Worm (Caenorhabditis elegans) whole organism, L3 larva: ENCODE data around the gene T05C12.11.
A peak's percentile ranks its signal among the peaks of the same experiment; 100 is the strongest.

ENCODE experiments used
- R02D3.7 ChIP-seq: fragments of 150-350 bp; optimal IDR thresholded peaks from 2 replicates; lab custom pipeline; 2014; ENCODE audit warnings: missing biosample characterization, missing genetic modification characterization
- ama-1 ChIP-seq: fragments of 150-350 bp; optimal IDR thresholded peaks from 2 replicates; lab custom pipeline; 2018
- ceh-16 ChIP-seq: sonication (generic microtip); optimal IDR thresholded peaks from 2 replicates; lab custom pipeline; 2017; ENCODE audit warnings: missing biosample characterization, missing genetic modification characterization
- ceh-9 ChIP-seq: sonication (generic microtip); optimal IDR thresholded peaks from 2 replicates; lab custom pipeline; 2018; ENCODE audit warnings: missing biosample characterization, missing genetic modification characterization
- egl-27 ChIP-seq: sonication (generic microtip); optimal IDR thresholded peaks from 4 replicates; lab custom pipeline; 2017; ENCODE audit warnings: missing biosample characterization, missing genetic modification reagents, missing genetic modification characterization
- egl-5 ChIP-seq: fragments of 150-350 bp; optimal IDR thresholded peaks from 2 replicates; lab custom pipeline; 2017; ENCODE audit warnings: missing biosample characterization, missing genetic modification reagents, missing genetic modification characterization, inconsistent platforms
- elt-1 ChIP-seq: fragments of 150-350 bp; optimal IDR thresholded peaks from 2 replicates; lab custom pipeline; 2014; ENCODE audit warnings: missing biosample characterization, missing genetic modification characterization
- elt-2 ChIP-seq: sonication (generic microtip); optimal IDR thresholded peaks from 2 replicates; lab custom pipeline; 2016; ENCODE audit warnings: missing genetic modification reagents, mild to moderate bottlenecking, missing genetic modification characterization, missing compliant biosample characterization
- fkh-10 ChIP-seq: sonication (generic microtip); optimal IDR thresholded peaks from 2 replicates; lab custom pipeline; 2017; ENCODE audit warnings: missing biosample characterization, missing genetic modification reagents, missing genetic modification characterization
- fkh-2 ChIP-seq: fragments of 150-350 bp; optimal IDR thresholded peaks from 2 replicates; lab custom pipeline; 2014; ENCODE audit warnings: missing biosample characterization, missing genetic modification reagents, missing genetic modification characterization
- jun-1 ChIP-seq: fragments of 150-350 bp; optimal IDR thresholded peaks from 2 replicates; lab custom pipeline; 2014; ENCODE audit warnings: missing biosample characterization, missing genetic modification reagents, missing genetic modification characterization
- lin-15B ChIP-seq: fragments of 150-350 bp; optimal IDR thresholded peaks from 2 replicates; lab custom pipeline; 2014; ENCODE audit warnings: missing biosample characterization, missing genetic modification characterization
- lin-39 ChIP-seq: fragments of 150-350 bp; optimal IDR thresholded peaks from 2 replicates; lab custom pipeline; 2018; ENCODE audit warnings: missing biosample characterization, missing genetic modification reagents, missing genetic modification characterization
- mdl-1 ChIP-seq: fragments of 150-350 bp; optimal IDR thresholded peaks from 2 replicates; lab custom pipeline; 2014; ENCODE audit warnings: missing biosample characterization, missing genetic modification characterization
- nfya-1 ChIP-seq: sonication (generic microtip); optimal IDR thresholded peaks from 2 replicates; lab custom pipeline; 2017; ENCODE audit warnings: missing genetic modification characterization, mild to moderate bottlenecking, missing compliant biosample characterization, antibody characterized with exemption, moderate library complexity; ENCODE audit not compliant: insufficient read depth
- nhr-11 ChIP-seq: fragments of 150-350 bp; optimal IDR thresholded peaks from 2 replicates; lab custom pipeline; 2014; ENCODE audit warnings: missing biosample characterization, missing genetic modification characterization
- nhr-12 ChIP-seq: fragments of 150-350 bp; optimal IDR thresholded peaks from 2 replicates; lab custom pipeline; 2014; ENCODE audit warnings: missing biosample characterization, missing genetic modification characterization
- nhr-237 ChIP-seq: fragments of 150-350 bp; optimal IDR thresholded peaks from 2 replicates; lab custom pipeline; 2014; ENCODE audit warnings: missing biosample characterization, missing genetic modification characterization
- nhr-25 ChIP-seq: sonication (generic microtip); optimal IDR thresholded peaks from 2 replicates; lab custom pipeline; 2017; ENCODE audit warnings: missing biosample characterization, missing genetic modification characterization
- nhr-43 ChIP-seq: sonication (generic microtip); optimal IDR thresholded peaks from 2 replicates; lab custom pipeline; 2016; ENCODE audit warnings: mild to moderate bottlenecking, missing genetic modification characterization, missing compliant biosample characterization; ENCODE audit not compliant: poor library complexity, severe bottlenecking
- nhr-67 ChIP-seq: fragments of 150-350 bp; optimal IDR thresholded peaks from 2 replicates; lab custom pipeline; 2014; ENCODE audit warnings: missing biosample characterization, missing genetic modification characterization
- nhr-77 ChIP-seq: fragments of 150-350 bp; optimal IDR thresholded peaks from 2 replicates; lab custom pipeline; 2014; ENCODE audit warnings: missing biosample characterization, missing genetic modification characterization
- pha-4 ChIP-seq: fragments of 150-350 bp; optimal IDR thresholded peaks from 2 replicates; lab custom pipeline; 2014; ENCODE audit warnings: missing biosample characterization, missing genetic modification reagents, missing genetic modification characterization
- pqm-1 ChIP-seq: fragments of 150-350 bp; optimal IDR thresholded peaks from 2 replicates; lab custom pipeline; 2017; ENCODE audit warnings: missing biosample characterization, missing genetic modification characterization, inconsistent platforms
- sea-2 ChIP-seq: fragments of 150-350 bp; sonication (generic microtip); optimal IDR thresholded peaks from 4 replicates; lab custom pipeline; 2014; ENCODE audit warnings: missing biosample characterization, missing genetic modification reagents, missing genetic modification characterization
- skn-1 ChIP-seq: fragments of 150-350 bp; optimal IDR thresholded peaks from 2 replicates; lab custom pipeline; 2014; ENCODE audit warnings: missing biosample characterization, missing genetic modification characterization
- snpc-4 ChIP-seq: fragments of 150-350 bp; optimal IDR thresholded peaks from 2 replicates; lab custom pipeline; 2014; ENCODE audit warnings: missing biosample characterization, missing genetic modification characterization
- tbx-2 ChIP-seq: sonication (generic microtip); optimal IDR thresholded peaks from 2 replicates; lab custom pipeline; 2016; ENCODE audit warnings: mild to moderate bottlenecking, missing genetic modification characterization, missing compliant biosample characterization
- unc-39 ChIP-seq: sonication (generic microtip); optimal IDR thresholded peaks from 4 replicates; lab custom pipeline; 2017; ENCODE audit warnings: missing biosample characterization, missing genetic modification characterization
- unc-62 ChIP-seq: fragments of 150-350 bp; sonication (generic microtip); optimal IDR thresholded peaks from 4 replicates; lab custom pipeline; 2014; ENCODE audit warnings: missing biosample characterization, missing genetic modification reagents, missing genetic modification characterization
- ztf-11 ChIP-seq: fragments of 150-350 bp; optimal IDR thresholded peaks from 2 replicates; lab custom pipeline; 2014; ENCODE audit warnings: missing biosample characterization, missing genetic modification characterization
- ztf-4 ChIP-seq: fragments of 150-350 bp; optimal IDR thresholded peaks from 2 replicates; lab custom pipeline; 2014; ENCODE audit warnings: missing biosample characterization, missing genetic modification characterization

The T05C12.11 gene

DNA sequence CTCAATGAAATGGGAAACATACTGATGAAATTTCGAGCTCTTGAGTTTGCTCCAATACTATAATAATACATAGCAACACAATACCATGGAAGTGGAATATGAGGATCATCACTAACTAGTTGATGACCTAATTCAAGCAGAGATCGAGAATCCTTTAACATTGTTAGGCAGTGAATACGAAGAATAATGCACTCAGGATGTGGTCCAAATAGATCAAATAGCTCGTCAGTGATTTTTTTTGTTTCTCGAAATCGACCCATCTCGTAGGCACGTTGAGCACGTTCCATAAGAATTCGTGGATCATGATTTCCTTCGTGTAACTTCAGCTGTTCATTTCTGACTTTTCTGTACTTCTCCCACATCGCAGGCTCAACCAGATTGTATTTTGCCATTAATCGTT lies 9.4 kb downstream of the T05C12.11 start:
- TF ChIP-seq ztf-11 (tag; lab: Kevin White, UChicago), result no peak
- no peak for TF ChIP-seq mdl-1 (tag; lab: Kevin White, UChicago)
- no peak for TF ChIP-seq ceh-9 (tag; lab: Kevin White, UChicago)
- TF ChIP-seq nhr-11, result no peak
- TF ChIP-seq elt-1 (tag; lab: Kevin White, UChicago), result no peak
- TF ChIP-seq nhr-67 (tag; lab: Kevin White, UChicago), result no peak
- TF ChIP-seq unc-62 (GFP tag; lab: Kevin White, UChicago), result no peak
- TF ChIP-seq nhr-77 (tag; lab: Kevin White, UChicago), result no peak
- TF ChIP-seq fkh-2 (tag; lab: Kevin White, UChicago), result no peak
- TF ChIP-seq, all 47 proteins: peak for 0

DNA sequence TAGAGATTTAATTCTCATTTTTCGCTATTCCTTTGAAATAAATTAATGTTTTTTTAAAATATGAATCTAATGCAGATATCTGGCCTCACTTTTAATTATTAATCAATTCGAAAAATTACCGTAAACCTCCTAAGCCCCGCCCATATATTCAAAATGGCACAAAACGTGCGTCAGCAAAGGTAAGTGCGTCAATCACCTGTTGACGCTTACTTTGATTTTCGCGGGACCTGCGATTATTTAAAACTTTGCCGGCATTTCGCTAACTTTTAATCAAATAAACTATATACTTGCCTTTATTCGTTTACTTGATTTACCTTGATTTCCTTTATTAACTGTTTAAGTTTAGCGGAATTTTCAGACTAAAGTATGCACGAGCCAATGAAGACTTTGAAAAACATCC lies 12.3 kb downstream of the T05C12.11 start, which contains the start of gene pch-2:
pch-2 (plus strand) TSS at position 359 of the 400 bp plus-strand sequence.
- peak; percentile 33 for TF ChIP-seq nhr-43 (tag; lab: Kevin White, UChicago)
- peak; percentile 11 for TF ChIP-seq elt-2
- TF ChIP-seq lin-15B (tag; lab: Kevin White, UChicago), result peak; percentile 70
- TF ChIP-seq nhr-25 (tag; lab: Kevin White, UChicago), result peak; percentile 53
- peak; percentile 13 for TF ChIP-seq lin-39 (tag; lab: Kevin White, UChicago)
- TF ChIP-seq nhr-77 (tag; lab: Kevin White, UChicago), result no peak
- peak; percentile 53 for TF ChIP-seq snpc-4 (tag; lab: Kevin White, UChicago)
- peak; percentile 71 for TF ChIP-seq nfya-1 (tag; lab: Kevin White, UChicago)
- no peak for TF ChIP-seq tbx-2
- peak; percentile 59 for TF ChIP-seq pha-4 (tag; lab: Kevin White, UChicago)
- TF ChIP-seq, all 47 proteins: peak for 8

DNA sequence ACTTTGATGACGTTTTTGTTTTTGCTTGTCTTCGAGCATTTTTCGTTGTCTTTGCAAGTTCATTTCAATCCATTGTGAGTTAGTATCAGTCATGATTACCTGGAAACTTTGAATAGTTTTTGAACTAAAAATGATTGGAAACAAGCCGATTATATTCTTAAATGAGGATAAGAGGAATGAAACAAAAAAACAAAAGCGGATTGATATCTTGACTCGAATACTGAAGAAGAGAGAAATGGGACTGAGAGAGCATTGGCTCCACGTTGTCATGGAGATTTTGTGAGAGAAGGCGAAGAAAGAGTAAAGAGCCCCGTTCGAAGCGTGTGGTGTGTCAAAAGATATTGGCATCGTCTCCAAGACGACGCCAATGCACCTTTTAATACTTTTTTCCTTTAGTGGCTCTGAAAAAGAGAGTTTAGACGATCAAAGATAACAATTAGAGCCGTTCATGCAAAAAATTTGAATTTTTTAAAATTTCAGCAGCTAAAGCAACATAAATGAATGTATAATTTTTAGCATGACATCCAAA lies 13.4 kb downstream of the T05C12.11 start, which contains the start of the genes tub-1 and tmem-138:
tub-1 (minus strand) TSS at position 101 of the 529 bp plus-strand sequence.
tmem-138 (plus strand) TSS at position 479 of the 529 bp plus-strand sequence.
- peak; percentile 44 for TF ChIP-seq nhr-11
- no peak for TF ChIP-seq jun-1 (tag; lab: Kevin White, UChicago)

DNA sequence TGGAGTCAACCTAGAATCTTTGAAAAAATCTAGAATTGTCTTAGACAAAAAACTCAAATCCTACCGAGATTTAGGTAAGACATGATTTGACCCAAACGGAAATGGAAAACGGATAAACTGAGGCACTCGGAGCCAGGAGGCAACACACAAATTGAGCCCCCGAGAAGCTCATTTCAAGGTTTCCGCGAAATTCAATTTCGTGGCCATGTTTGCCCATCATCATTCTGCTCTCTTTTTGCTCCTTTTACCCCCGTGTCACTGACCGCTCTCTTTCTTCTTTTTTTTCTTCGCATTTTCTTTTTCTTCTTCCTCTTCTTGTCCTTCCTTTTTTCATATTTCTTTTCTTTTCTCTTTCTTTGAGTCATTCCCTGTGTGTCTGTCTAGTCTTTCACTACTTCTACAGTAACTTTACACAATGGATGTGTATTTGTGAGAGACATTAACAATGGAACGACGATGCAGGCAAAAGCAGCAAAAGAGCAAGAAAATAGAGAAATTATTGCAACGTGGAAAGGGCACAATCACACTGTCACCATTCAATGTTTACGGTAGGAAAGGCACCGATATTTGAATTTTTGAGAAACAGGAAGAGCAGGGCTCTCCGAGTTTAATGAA lies 17.5 kb downstream of the T05C12.11 start:
- peak; percentile 60 for TF ChIP-seq pha-4 (tag; lab: Kevin White, UChicago)
- peak; percentile 37 for TF ChIP-seq fkh-10 (GFP tag; lab: Kevin White, UChicago)
- TF ChIP-seq nfya-1 (tag; lab: Kevin White, UChicago), result no peak
- no peak for TF ChIP-seq nhr-11
- no peak for TF ChIP-seq nhr-12 (tag; lab: Kevin White, UChicago)

DNA sequence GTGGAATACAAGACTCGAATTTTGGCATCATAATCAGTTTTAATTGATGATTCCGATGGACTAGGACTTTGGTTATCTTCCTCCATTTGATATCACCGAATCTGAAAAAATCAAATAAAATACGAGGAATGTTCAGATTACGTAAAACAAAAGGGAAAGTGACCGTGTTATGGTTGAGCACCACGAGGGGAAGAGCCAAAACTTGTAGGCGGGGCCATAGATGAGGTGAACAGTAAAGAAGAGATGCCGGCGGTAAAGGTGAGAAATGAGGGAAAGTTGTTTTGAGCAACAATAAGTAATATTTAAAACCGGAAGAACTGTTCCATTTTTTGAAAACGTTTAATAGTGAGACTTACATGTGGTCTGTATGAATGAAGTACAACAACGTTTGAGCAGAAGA lies 20.3 kb downstream of the T05C12.11 start, which contains the start of gene F10B5.3:
F10B5.3 (minus strand) TSS at position 101 of the 400 bp plus-strand sequence.
- no peak for TF ChIP-seq sea-2 (GFP tag; lab: Kevin White, UChicago)
- TF ChIP-seq unc-62 (GFP tag; lab: Kevin White, UChicago), result no peak
- no peak for TF ChIP-seq ceh-16
- TF ChIP-seq ztf-4 (tag; lab: Kevin White, UChicago), result no peak
- no peak for TF ChIP-seq R02D3.7 (tag; lab: Kevin White, UChicago)
- TF ChIP-seq egl-5 (tag; lab: Kevin White, UChicago), result no peak
- TF ChIP-seq fkh-2 (tag; lab: Kevin White, UChicago), result no peak
- no peak for TF ChIP-seq tbx-2
- TF ChIP-seq nhr-237, result no peak
- no peak for TF ChIP-seq pqm-1 (tag; lab: Kevin White, UChicago)
- TF ChIP-seq ztf-11 (tag; lab: Kevin White, UChicago), result no peak
- TF ChIP-seq skn-1 (tag; lab: Kevin White, UChicago), result no peak
- TF ChIP-seq lin-39 (tag; lab: Kevin White, UChicago), result no peak
- no peak for TF ChIP-seq unc-39
- no peak for TF ChIP-seq ama-1
- no peak for TF ChIP-seq egl-27 (tag; lab: Kevin White, UChicago)
- TF ChIP-seq ceh-9 (tag; lab: Kevin White, UChicago), result no peak
- TF ChIP-seq, all 47 proteins: peak for 0
